Fruit fly (Drosophila melanogaster) whole organism, embryonic: ENCODE data around the gene CG9107.

ENCODE experiments used
- CG10274 ChIP-seq: fragments of 200-800 bp; sonication (Bioruptor generic); optimal IDR thresholded peaks from 3 replicates; lab custom pipeline; 2017; ENCODE audit warnings: missing biosample characterization, mild to moderate bottlenecking, missing genetic modification characterization
- CG11456 ChIP-seq: fragments of 200-800 bp; sonication (Bioruptor generic); IDR thresholded peaks from 3 replicates; pipeline ENCODE4 v1.3.6; 2022; ENCODE audit warnings: missing biosample characterization, missing genetic modification characterization
- CG11504 ChIP-seq: fragments of 200-800 bp; sonication (Bioruptor generic); optimal IDR thresholded peaks from 3 replicates; lab custom pipeline; 2019; ENCODE audit warnings: missing biosample characterization, mild to moderate bottlenecking, missing genetic modification characterization, moderate library complexity
- CG11723 ChIP-seq: fragments of 200-800 bp; sonication (Bioruptor generic); optimal IDR thresholded peaks from 2 replicates; lab custom pipeline; 2017; ENCODE audit warnings: missing biosample characterization, mild to moderate bottlenecking, missing genetic modification characterization
- CG12155 ChIP-seq: fragments of 200-800 bp; sonication (Bioruptor generic); optimal IDR thresholded peaks from 3 replicates; lab custom pipeline; 2016; ENCODE audit warnings: missing biosample characterization, missing genetic modification characterization
- CG12219 ChIP-seq: fragments of 200-800 bp; sonication (Bioruptor generic); optimal IDR thresholded peaks from 3 replicates; lab custom pipeline; 2018; ENCODE audit warnings: missing biosample characterization, mild to moderate bottlenecking, missing genetic modification characterization
- CG13123 ChIP-seq: fragments of 200-800 bp; sonication (Bioruptor generic); optimal IDR thresholded peaks from 2 replicates; lab custom pipeline; 2016; ENCODE audit warnings: missing biosample characterization, missing genetic modification characterization
- CG13296 ChIP-seq: fragments of 200-800 bp; sonication (Bioruptor generic); optimal IDR thresholded peaks from 3 replicates; lab custom pipeline; 2018; ENCODE audit warnings: missing biosample characterization, mild to moderate bottlenecking, missing genetic modification characterization
- CG14667 ChIP-seq: fragments of 200-800 bp; sonication (Bioruptor generic); IDR thresholded peaks from 2 replicates; pipeline ENCODE4 v1.3.6; 2022; ENCODE audit warnings: missing biosample characterization, missing genetic modification characterization
- CG14965 ChIP-seq: fragments of 200-800 bp; sonication (Bioruptor generic); optimal IDR thresholded peaks from 2 replicates; lab custom pipeline; 2016; ENCODE audit warnings: missing biosample characterization, missing genetic modification characterization, borderline replicate concordance
- CG1602 ChIP-seq: fragments of 200-800 bp; sonication (Bioruptor generic); optimal IDR thresholded peaks from 3 replicates; lab custom pipeline; 2016; ENCODE audit warnings: missing biosample characterization, missing genetic modification characterization
- CG17361 ChIP-seq: fragments of 200-800 bp; sonication (Bioruptor generic); IDR thresholded peaks from 3 replicates; pipeline ENCODE4 v1.3.6; 2022; ENCODE audit warnings: missing biosample characterization, missing genetic modification characterization
- CG18619 ChIP-seq: fragments of 200-800 bp; sonication (Bioruptor generic); optimal IDR thresholded peaks from 3 replicates; lab custom pipeline; 2017; ENCODE audit warnings: missing biosample characterization, mild to moderate bottlenecking, missing genetic modification characterization
- CG2199 ChIP-seq: fragments of 200-800 bp; sonication (Bioruptor generic); IDR thresholded peaks from 3 replicates; pipeline ENCODE4 v1.3.6; 2022; ENCODE audit warnings: missing biosample characterization, missing genetic modification characterization
- CG2678 ChIP-seq: fragments of 200-800 bp; sonication (Bioruptor generic); optimal IDR thresholded peaks from 3 replicates; lab custom pipeline; 2019; ENCODE audit warnings: missing biosample characterization, mild to moderate bottlenecking, missing genetic modification characterization, moderate library complexity
- CG31224 ChIP-seq: fragments of 200-800 bp; sonication (Bioruptor generic); IDR thresholded peaks from 2 replicates; pipeline ENCODE4 v1.3.6; 2022; ENCODE audit warnings: missing biosample characterization, missing genetic modification characterization
- CG31388 ChIP-seq: fragments of 200-800 bp; sonication (Bioruptor generic); optimal IDR thresholded peaks from 2 replicates; lab custom pipeline; 2016; ENCODE audit warnings: missing biosample characterization, missing genetic modification characterization
- CG34224 ChIP-seq: fragments of 200-800 bp; sonication (Bioruptor generic); IDR thresholded peaks from 3 replicates; pipeline ENCODE4 v1.3.6; 2022; ENCODE audit warnings: missing biosample characterization, missing genetic modification characterization; ENCODE audit not compliant: partially characterized antibody
- CG42726 ChIP-seq: fragments of 200-800 bp; sonication (Bioruptor generic); IDR thresholded peaks from 2 replicates; pipeline ENCODE4 v1.3.6; 2022; ENCODE audit warnings: missing biosample characterization, missing genetic modification characterization; ENCODE audit not compliant: partially characterized antibody
- CG4424 ChIP-seq: fragments of 200-800 bp; sonication (Bioruptor generic); optimal IDR thresholded peaks from 3 replicates; lab custom pipeline; 2016; ENCODE audit warnings: missing biosample characterization, missing genetic modification characterization
- CG8089 ChIP-seq: fragments of 200-800 bp; sonication (Bioruptor generic); optimal IDR thresholded peaks from 3 replicates; lab custom pipeline; 2016; ENCODE audit warnings: missing biosample characterization, missing genetic modification characterization
- CG8478 ChIP-seq: fragments of >200 bp; optimal IDR thresholded peaks from 2 replicates; lab custom pipeline; 2018
- CHES-1-like ChIP-seq: fragments of 200-800 bp; sonication (Bioruptor generic); optimal IDR thresholded peaks from 2 replicates; lab custom pipeline; 2016; ENCODE audit warnings: missing biosample characterization, missing genetic modification characterization
- CrebB ChIP-seq: fragments of 200-800 bp; sonication (Bioruptor generic); optimal IDR thresholded peaks from 3 replicates; lab custom pipeline; 2018; ENCODE audit warnings: missing biosample characterization, mild to moderate bottlenecking, missing genetic modification characterization
- Ets65A ChIP-seq: fragments of 200-800 bp; sonication (Bioruptor generic); peaks from one replicate; lab custom pipeline; 2016; ENCODE audit warnings: missing biosample characterization, missing genetic modification characterization
- Jarid2 ChIP-seq: fragments of 200-800 bp; sonication (Bioruptor generic); optimal IDR thresholded peaks from 3 replicates; lab custom pipeline; 2017; ENCODE audit warnings: mild to moderate bottlenecking, missing biosample characterization, missing genetic modification reagents, missing genetic modification characterization
- Kr ChIP-seq: fragments of 200-800 bp; sonication (Bioruptor generic); optimal IDR thresholded peaks from 2 replicates; lab custom pipeline; 2017; ENCODE audit warnings: missing biosample characterization, mild to moderate bottlenecking, missing genetic modification characterization
- MBD-R2 ChIP-seq: fragments of 200-800 bp; sonication (Bioruptor generic); IDR thresholded peaks from 2 replicates; pipeline ENCODE4 v1.3.6; 2022; ENCODE audit warnings: missing biosample characterization, missing genetic modification characterization
- Nf-YA ChIP-seq: fragments of 200-800 bp; sonication (Bioruptor generic); IDR thresholded peaks from 2 replicates; pipeline ENCODE4 v1.3.6; 2022; ENCODE audit warnings: missing biosample characterization, missing genetic modification characterization
- Oaz ChIP-seq: fragments of 200-800 bp; sonication (Bioruptor generic); IDR thresholded peaks from 2 replicates; pipeline ENCODE4 v1.3.6; 2022; ENCODE audit warnings: missing biosample characterization, missing genetic modification characterization
- Sin3A ChIP-seq: fragments of >200 bp; optimal IDR thresholded peaks from 2 replicates; lab custom pipeline; 2018
- Sox100B ChIP-seq: fragments of 200-800 bp; sonication (Bioruptor generic); optimal IDR thresholded peaks from 3 replicates; lab custom pipeline; 2018; ENCODE audit warnings: missing biosample characterization, mild to moderate bottlenecking, missing genetic modification characterization
- Sry-β ChIP-seq: fragments of 200-800 bp; sonication (Bioruptor generic); optimal IDR thresholded peaks from 2 replicates; lab custom pipeline; 2018; ENCODE audit warnings: missing biosample characterization, mild to moderate bottlenecking, missing genetic modification characterization, moderate library complexity
- Tbp ChIP-seq: fragments of >200 bp; optimal IDR thresholded peaks from 2 replicates; lab custom pipeline; 2018; ENCODE audit warnings: missing biosample characterization, missing genetic modification characterization
- ac ChIP-seq: fragments of 200-800 bp; sonication (Bioruptor generic); optimal IDR thresholded peaks from 3 replicates; lab custom pipeline; 2017; ENCODE audit warnings: missing biosample characterization, mild to moderate bottlenecking, missing genetic modification characterization
- bcd ChIP-seq: fragments of 200-800 bp; sonication (Bioruptor generic); optimal IDR thresholded peaks from 2 replicates; lab custom pipeline; 2017; ENCODE audit warnings: missing biosample characterization, mild to moderate bottlenecking, missing genetic modification characterization
- en ChIP-seq: fragments of 200-800 bp; sonication (Bioruptor generic); optimal IDR thresholded peaks from 2 replicates; lab custom pipeline; 2016; ENCODE audit warnings: missing biosample characterization, missing genetic modification characterization
- fd3F ChIP-seq: fragments of 200-800 bp; sonication (Bioruptor generic); optimal IDR thresholded peaks from 2 replicates; lab custom pipeline; 2018; ENCODE audit warnings: missing biosample characterization, mild to moderate bottlenecking, missing genetic modification characterization, moderate library complexity
- gcm2 ChIP-seq: fragments of 200-800 bp; sonication (Bioruptor generic); optimal IDR thresholded peaks from 2 replicates; lab custom pipeline; 2016; ENCODE audit warnings: missing biosample characterization, missing genetic modification characterization
- gem ChIP-seq: fragments of 200-800 bp; sonication (Bioruptor generic); optimal IDR thresholded peaks from 2 replicates; lab custom pipeline; 2019; ENCODE audit warnings: missing biosample characterization, mild to moderate bottlenecking, missing genetic modification characterization, moderate library complexity
- mam ChIP-seq: fragments of 200-800 bp; sonication (Bioruptor generic); optimal IDR thresholded peaks from 3 replicates; lab custom pipeline; 2016; ENCODE audit warnings: missing biosample characterization, missing genetic modification characterization
- pb ChIP-seq: fragments of 200-800 bp; sonication (Bioruptor generic); optimal IDR thresholded peaks from 3 replicates; lab custom pipeline; 2016; ENCODE audit warnings: missing biosample characterization, missing genetic modification characterization
- peb ChIP-seq: fragments of 200-800 bp; sonication (Bioruptor generic); IDR thresholded peaks from 2 replicates; pipeline ENCODE4 v1.3.6; 2022; ENCODE audit warnings: missing biosample characterization, missing genetic modification characterization
- pfk ChIP-seq: fragments of 200-800 bp; sonication (Bioruptor generic); optimal IDR thresholded peaks from 2 replicates; lab custom pipeline; 2018; ENCODE audit warnings: missing biosample characterization, mild to moderate bottlenecking, missing genetic modification characterization, moderate library complexity
- prd ChIP-seq, 3 experiments: fragments of >200 bp in 2 of 3; fragments of 200-800 bp in 1 of 3; sonication (Bioruptor generic) in 1 of 3; optimal IDR thresholded peaks in 2 of 3; IDR thresholded peaks in 1 of 3; 2 replicates in 2 of 3; 3 replicates in 1 of 3; pipeline versions ENCODE4 v1.3.6 to Lab custom; 2017 to 2022; ENCODE audit warnings: missing biosample characterization in 1 of 3, missing genetic modification characterization in 1 of 3
- sc ChIP-seq, 3 experiments: fragments of >200 bp in 2 of 3; fragments of 200-800 bp in 1 of 3; sonication (Bioruptor generic) in 1 of 3; optimal IDR thresholded peaks; 2 replicates in 2 of 3; 3 replicates in 1 of 3; lab custom pipeline; 2017; ENCODE audit warnings: mild to moderate bottlenecking in 1 of 3, missing biosample characterization in 1 of 3, missing genetic modification characterization in 1 of 3, missing genetic modification reagents in 1 of 3
- sim ChIP-seq: fragments of 200-800 bp; sonication (Bioruptor generic); IDR thresholded peaks from 2 replicates; pipeline ENCODE4 v1.3.6; 2022; ENCODE audit warnings: missing biosample characterization, missing genetic modification characterization
- sug ChIP-seq: fragments of 200-800 bp; optimal IDR thresholded peaks from 2 replicates; lab custom pipeline; 2019; ENCODE audit warnings: missing biosample characterization, mild to moderate bottlenecking, missing genetic modification characterization, moderate library complexity
- tx ChIP-seq: fragments of 200-800 bp; sonication (Bioruptor generic); optimal IDR thresholded peaks from 2 replicates; lab custom pipeline; 2016; ENCODE audit warnings: missing biosample characterization, missing genetic modification characterization
- vfl ChIP-seq: fragments of 200-800 bp; sonication (Bioruptor generic); optimal IDR thresholded peaks from 2 replicates; lab custom pipeline; 2016; ENCODE audit warnings: missing biosample characterization, missing genetic modification characterization
- wek ChIP-seq: fragments of 200-800 bp; sonication (Bioruptor generic); optimal IDR thresholded peaks from 3 replicates; lab custom pipeline; 2018; ENCODE audit warnings: missing biosample characterization, mild to moderate bottlenecking, missing genetic modification characterization, moderate library complexity
- zen2 ChIP-seq: fragments of 200-800 bp; sonication (Bioruptor generic); IDR thresholded peaks from 3 replicates; pipeline ENCODE4 v1.3.6; 2022; ENCODE audit warnings: missing biosample characterization, missing genetic modification characterization; ENCODE audit not compliant: partially characterized antibody

Gene CG9107

DNA sequence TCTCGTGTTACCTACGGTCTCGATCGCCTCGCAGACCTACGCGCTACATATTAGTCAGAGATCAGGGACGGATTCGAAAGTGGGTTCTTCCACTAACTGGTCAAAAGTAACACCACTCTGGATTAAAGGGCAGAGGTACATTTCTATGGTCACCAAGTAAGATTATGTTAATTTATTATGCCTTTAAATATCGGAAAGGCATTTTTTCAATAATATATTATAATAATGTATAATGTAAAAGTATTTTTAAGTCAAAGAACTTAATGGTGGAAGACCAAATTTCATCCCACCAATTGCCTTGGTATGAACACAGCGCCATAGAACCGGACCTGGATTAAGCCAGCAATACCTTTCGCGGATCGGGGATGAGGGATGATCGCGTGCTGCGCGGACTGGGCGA, 1.5 kb downstream of the CG9107 start (continued):
- no peak for TF ChIP-seq gem
- no peak for TF ChIP-seq CG10274 (GFP tag; lab: Kevin White, UChicago)
- TF ChIP-seq CG2678 (tag; lab: Kevin White, UChicago) = peak; percentile 56
- TF ChIP-seq vfl (GFP tag; lab: Kevin White, UChicago) = no peak
- no peak for TF ChIP-seq Sin3A (lab: Kevin White, UChicago)
- TF ChIP-seq CG8478 (lab: Kevin White, UChicago) = no peak
- TF ChIP-seq gcm2 (GFP tag; lab: Kevin White, UChicago) = no peak
- TF ChIP-seq CG14667 (GFP tag; lab: Robert Waterston, UW) = no peak
- TF ChIP-seq CG14965 (GFP tag; lab: Kevin White, UChicago) = no peak
- no peak for TF ChIP-seq tx (GFP tag; lab: Kevin White, UChicago)
- no peak for TF ChIP-seq sim (GFP tag; lab: Robert Waterston, UW)
- TF ChIP-seq CG34224 = no peak
- no peak for TF ChIP-seq CG12155 (GFP tag; lab: Kevin White, UChicago)
- TF ChIP-seq CrebB = no peak
- TF ChIP-seq fd3F (GFP tag; lab: Kevin White, UChicago) = no peak
- no peak for TF ChIP-seq Sox100B (GFP tag; lab: Kevin White, UChicago)
- no peak for TF ChIP-seq Tbp (GFP tag; lab: Kevin White, UChicago)
- TF ChIP-seq bcd (GFP tag; lab: Kevin White, UChicago) = no peak
- TF ChIP-seq CG12219 (GFP tag; lab: Kevin White, UChicago) = no peak
- no peak for TF ChIP-seq zen2 (GFP tag; lab: Robert Waterston, UW)
- TF ChIP-seq Ets65A = no peak
- TF ChIP-seq pfk (GFP tag; lab: Kevin White, UChicago) = no peak
- no peak for TF ChIP-seq Sry-β (GFP tag; lab: Kevin White, UChicago)
- no peak for TF ChIP-seq CG11456 (GFP tag; lab: Robert Waterston, UW)
- no peak for TF ChIP-seq en (GFP tag; lab: Kevin White, UChicago)
- no peak for TF ChIP-seq mam
- no peak for TF ChIP-seq CG11723 (GFP tag; lab: Kevin White, UChicago)
- TF ChIP-seq CG11504 (tag; lab: Kevin White, UChicago) = no peak
- no peak for TF ChIP-seq ac (GFP tag; lab: Kevin White, UChicago)
- no peak for TF ChIP-seq Kr (GFP tag; lab: Kevin White, UChicago)
- TF ChIP-seq CG18619 = no peak
- TF ChIP-seq sc (optimal IDR thresholded peaks at IDR 0.05; lab: Kevin White, UChicago) = no peak
- TF ChIP-seq sc (GFP tag; optimal IDR thresholded peaks at IDR 0.05; lab: Kevin White, UChicago) = no peak
- TF ChIP-seq Jarid2 = no peak
- TF ChIP-seq sug (tag; lab: Kevin White, UChicago) = no peak
- TF ChIP-seq prd (optimal IDR thresholded peaks at IDR 0.05; lab: Kevin White, UChicago) = no peak
- TF ChIP-seq prd (GFP tag; IDR thresholded peaks at IDR 0.05; lab: Robert Waterston, UW) = peak; percentile 30; the same call in 1 of the 3 replicates
- no peak for TF ChIP-seq peb (GFP tag; lab: Robert Waterston, UW)
- TF ChIP-seq CHES-1-like = no peak
- no peak for TF ChIP-seq CG42726 (GFP tag; lab: Robert Waterston, UW)
- peak; percentile 61 for TF ChIP-seq CG17361 (GFP tag; lab: Robert Waterston, UW)
- no peak for TF ChIP-seq Oaz (GFP tag; lab: Robert Waterston, UW)
- TF ChIP-seq CG31388 (GFP tag; lab: Kevin White, UChicago) = no peak
- TF ChIP-seq CG31224 = no peak
- no peak for TF ChIP-seq CG13296 (GFP tag; lab: Kevin White, UChicago)
- TF ChIP-seq CG2199 (GFP tag; lab: Robert Waterston, UW) = no peak
- no peak for TF ChIP-seq CG13123
- TF ChIP-seq CG8089 (GFP tag; lab: Kevin White, UChicago) = no peak
- TF ChIP-seq MBD-R2 (GFP tag; lab: Robert Waterston, UW) = no peak
- TF ChIP-seq CG1602 (GFP tag; lab: Kevin White, UChicago) = no peak
- TF ChIP-seq pb (GFP tag; lab: Kevin White, UChicago) = no peak
- TF ChIP-seq Nf-YA (GFP tag; lab: Robert Waterston, UW) = no peak
- TF ChIP-seq wek (GFP tag; lab: Kevin White, UChicago) = no peak
- peak; percentile 13 for TF ChIP-seq CG4424
